Worm (Caenorhabditis elegans) whole organism, young adult: Measurements from ENCODE around the gene srw-117.

ENCODE experiments used
- B0261.1 ChIP-seq: sonication (generic microtip); optimal IDR thresholded peaks from 2 replicates; lab custom pipeline; 2016; ENCODE audit warnings: mild to moderate bottlenecking, missing genetic modification characterization, moderate library complexity, missing compliant biosample characterization
- B0336.3 ChIP-seq: fragments of 200-800 bp; sonication (Bioruptor generic); IDR thresholded peaks from 2 replicates; pipeline ENCODE4 v1.3.6; 2022; ENCODE audit warnings: missing genetic modification characterization, missing compliant biosample characterization
- F39B2.1 ChIP-seq: fragments of 200-800 bp; sonication (Bioruptor generic); IDR thresholded peaks from 2 replicates; pipeline ENCODE4 v1.3.6; 2022; ENCODE audit warnings: missing genetic modification reagents, missing genetic modification characterization, missing compliant biosample characterization
- dpl-1 ChIP-seq: fragments of 150-350 bp; optimal IDR thresholded peaks from 2 replicates; lab custom pipeline; 2014; ENCODE audit warnings: missing biosample characterization, missing genetic modification reagents, missing genetic modification characterization
- let-526 ChIP-seq: fragments of 200-800 bp; sonication (Bioruptor generic); IDR thresholded peaks from 2 replicates; pipeline ENCODE4 v1.3.6; 2022; ENCODE audit warnings: missing genetic modification reagents, missing genetic modification characterization, missing compliant biosample characterization
- mcd-1 ChIP-seq: fragments of 200-800 bp; sonication (Bioruptor generic); IDR thresholded peaks from 2 replicates; pipeline ENCODE4 v1.3.6; 2022; ENCODE audit warnings: missing genetic modification reagents, missing genetic modification characterization, missing compliant biosample characterization
- repo-1 ChIP-seq: sonication (generic microtip); optimal IDR thresholded peaks from 2 replicates; lab custom pipeline; 2017; ENCODE audit warnings: mild to moderate bottlenecking, missing genetic modification characterization, missing compliant biosample characterization
- snpc-4 ChIP-seq, 5 experiments: fragments of 150-350 bp in 1 of 5; sonication (generic microtip) in 4 of 5; optimal IDR thresholded peaks; 2 replicates each; lab custom pipeline; 2014 to 2018; ENCODE audit warnings: missing genetic modification characterization in 5 of 5, missing biosample characterization in 3 of 5, antibody characterized with exemption in 2 of 5, mild to moderate bottlenecking in 2 of 5, missing compliant biosample characterization in 2 of 5, missing genotype in 2 of 5, moderate library complexity in 2 of 5, missing genetic modification reagents in 1 of 5
- zfh-2 ChIP-seq: fragments of 200-800 bp; sonication (Bioruptor generic); conservative IDR thresholded peaks from 2 replicates; pipeline ENCODE4 v1.3.6; 2022; ENCODE audit warnings: missing genetic modification reagents, missing genetic modification characterization, missing compliant biosample characterization
- ztf-26 ChIP-seq: sonication (generic microtip); optimal IDR thresholded peaks from 2 replicates; lab custom pipeline; 2017; ENCODE audit warnings: missing genetic modification characterization, missing compliant biosample characterization

DNA sequence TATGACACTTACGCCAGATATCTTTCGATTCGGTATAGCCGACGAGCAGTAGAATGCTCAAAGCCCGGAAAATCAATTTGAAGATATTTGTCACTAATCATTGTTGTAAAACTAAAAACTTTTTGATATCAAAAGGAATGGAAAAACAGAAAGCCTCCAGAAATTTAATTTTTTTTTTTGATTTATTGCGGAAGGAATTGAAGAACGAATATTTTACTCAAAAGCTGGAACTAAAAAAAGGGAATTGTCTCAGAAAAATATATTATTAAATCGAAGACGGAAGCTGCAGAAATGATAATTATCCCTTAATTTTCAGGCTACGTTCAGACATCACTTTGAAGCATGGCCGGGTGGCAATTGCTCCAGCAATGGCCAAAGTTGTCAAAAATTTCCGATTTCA lies 39.4 kb downstream of the srw-117 start, which contains the start of gene srw-137:
- TF ChIP-seq mcd-1, result no peak
- TF ChIP-seq let-526 (GFP tag; lab: Robert Waterston, UW), result no peak
- no peak for TF ChIP-seq B0261.1 (tag; lab: Kevin White, UChicago)
- no peak for TF ChIP-seq repo-1 (tag; lab: Kevin White, UChicago)
- TF ChIP-seq ztf-26 (tag; lab: Kevin White, UChicago), result no peak
- no peak for TF ChIP-seq snpc-4 (GFP tag; optimal IDR thresholded peaks at IDR 0.05; lab: Kevin White, UChicago)
- TF ChIP-seq snpc-4 (tag; optimal IDR thresholded peaks at IDR 0.05; lab: Kevin White, UChicago), result no peak
- no peak for TF ChIP-seq dpl-1 (GFP tag; lab: Kevin White, UChicago)
- TF ChIP-seq zfh-2, result no peak
- no peak for TF ChIP-seq B0336.3 (GFP tag; lab: Robert Waterston, UW)
- TF ChIP-seq F39B2.1 (GFP tag; lab: Robert Waterston, UW), result no peak
